Worm (Caenorhabditis elegans) whole organism, L4 larva: ENCODE results near the gene scc-3.

Experiments
- ama-1 ChIP-seq: fragments of 150-350 bp; optimal IDR thresholded peaks from 2 replicates; lab custom pipeline; 2014; ENCODE audit warnings: inconsistent platforms, mixed read lengths
- fos-1 ChIP-seq: fragments of 150-350 bp; optimal IDR thresholded peaks from 2 replicates; lab custom pipeline; 2014; ENCODE audit warnings: missing biosample characterization, missing genetic modification characterization
- hlh-30 ChIP-seq: sonication (generic microtip); optimal IDR thresholded peaks from 2 replicates; lab custom pipeline; 2017; ENCODE audit warnings: antibody characterized with exemption, mild to moderate bottlenecking, missing genetic modification characterization, missing compliant biosample characterization; ENCODE audit not compliant: insufficient read depth
- lir-3 ChIP-seq: sonication (generic microtip); optimal IDR thresholded peaks from 2 replicates; lab custom pipeline; 2016; ENCODE audit warnings: mild to moderate bottlenecking, missing genetic modification characterization, missing compliant biosample characterization
- nhr-25 ChIP-seq: sonication (generic microtip); optimal IDR thresholded peaks from 2 replicates; lab custom pipeline; 2017; ENCODE audit warnings: missing genetic modification characterization, mild to moderate bottlenecking, missing compliant biosample characterization, antibody characterized with exemption, moderate library complexity, borderline replicate concordance; ENCODE audit not compliant: insufficient read depth
- zip-2 ChIP-seq: fragments of 150-350 bp; optimal IDR thresholded peaks from 2 replicates; lab custom pipeline; 2014; ENCODE audit warnings: missing biosample characterization, missing genetic modification characterization

ce11 chrV:12714120-12714519 is 49.6 kb upstream of the scc-3 start, which contains the start of gene R11D1.4:
- TF ChIP-seq zip-2 (tag; lab: Kevin White, UChicago) (no peak), ama-1 (lab: Kevin White, UChicago) (no peak), hlh-30 (no peak), lir-3 (no peak), nhr-25 (tag; lab: Kevin White, UChicago) (no peak), fos-1 (tag; lab: Kevin White, UChicago) (no peak)
